Fruit fly (Drosophila melanogaster) whole organism, prepupa: ENCODE data around the gene sad.

Experiments used
- Blimp-1 ChIP-seq: fragments of 200-800 bp; sonication (Bioruptor generic); optimal IDR thresholded peaks from 3 replicates; lab custom pipeline; 2017; ENCODE audit warnings: missing biosample characterization, missing genetic modification characterization, mild to moderate bottlenecking, moderate library complexity, missing genetic modification reagents
- CG10669 ChIP-seq: fragments of 200-800 bp; sonication (Bioruptor generic); optimal IDR thresholded peaks from 3 replicates; lab custom pipeline; 2018; ENCODE audit warnings: missing biosample characterization, mild to moderate bottlenecking, missing genetic modification characterization, moderate library complexity
- CG11294 ChIP-seq: fragments of 200-800 bp; sonication (Bioruptor generic); IDR thresholded peaks from 2 replicates; pipeline ENCODE4 v1.3.6; 2022; ENCODE audit warnings: missing biosample characterization, missing genetic modification characterization
- CG15336 ChIP-seq: fragments of 200-800 bp; sonication (Bioruptor generic); IDR thresholded peaks from 2 replicates; pipeline ENCODE4 v1.3.6; 2022; ENCODE audit warnings: missing biosample characterization, missing genetic modification characterization
- CG1621 ChIP-seq: fragments of 200-800 bp; sonication (Bioruptor generic); optimal IDR thresholded peaks from 3 replicates; lab custom pipeline; 2018; ENCODE audit warnings: missing biosample characterization, mild to moderate bottlenecking, missing genetic modification characterization
- CG16779 ChIP-seq: fragments of 200-800 bp; sonication (Bioruptor generic); optimal IDR thresholded peaks from 3 replicates; lab custom pipeline; 2017; ENCODE audit warnings: missing biosample characterization, mild to moderate bottlenecking, missing genetic modification characterization
- CG3032 ChIP-seq: fragments of 200-800 bp; optimal IDR thresholded peaks from 2 replicates; lab custom pipeline; 2019; ENCODE audit warnings: missing biosample characterization, mild to moderate bottlenecking, missing genetic modification characterization, moderate library complexity
- CG34406 ChIP-seq: fragments of 200-800 bp; sonication (Bioruptor generic); optimal IDR thresholded peaks from 3 replicates; lab custom pipeline; 2016; ENCODE audit warnings: missing biosample characterization, missing genetic modification characterization
- CG3919 ChIP-seq: fragments of 200-800 bp; sonication (Bioruptor generic); optimal IDR thresholded peaks from 3 replicates; lab custom pipeline; 2016; ENCODE audit warnings: missing biosample characterization, missing genetic modification characterization
- CG6163 ChIP-seq: fragments of 200-800 bp; sonication (Bioruptor generic); IDR thresholded peaks from 3 replicates; pipeline ENCODE4 v1.3.6; 2022; ENCODE audit warnings: missing biosample characterization, missing genetic modification characterization
- CG6276 ChIP-seq: fragments of 200-800 bp; sonication (Bioruptor generic); optimal IDR thresholded peaks from 2 replicates; lab custom pipeline; 2017; ENCODE audit warnings: missing biosample characterization, mild to moderate bottlenecking, missing genetic modification characterization
- CG6792 ChIP-seq: fragments of 200-800 bp; sonication (Bioruptor generic); optimal IDR thresholded peaks from 3 replicates; lab custom pipeline; 2016; ENCODE audit warnings: missing biosample characterization, missing genetic modification characterization
- CG6808 ChIP-seq: fragments of 200-800 bp; sonication (Bioruptor generic); optimal IDR thresholded peaks from 3 replicates; lab custom pipeline; 2017; ENCODE audit warnings: missing biosample characterization, missing genetic modification characterization, mild to moderate bottlenecking, moderate library complexity, missing genetic modification reagents
- CG7368 ChIP-seq: fragments of 200-800 bp; sonication (Bioruptor generic); optimal IDR thresholded peaks from 3 replicates; lab custom pipeline; 2016; ENCODE audit warnings: missing biosample characterization, missing genetic modification characterization
- CG8319 ChIP-seq: fragments of 200-800 bp; sonication (Bioruptor generic); optimal IDR thresholded peaks from 3 replicates; lab custom pipeline; 2016; ENCODE audit warnings: missing biosample characterization, missing genetic modification characterization
- CG9139 ChIP-seq: fragments of 200-800 bp; sonication (Bioruptor generic); optimal IDR thresholded peaks from 3 replicates; lab custom pipeline; 2017; ENCODE audit warnings: missing biosample characterization, mild to moderate bottlenecking, missing genetic modification characterization
- Eip75B ChIP-seq: fragments of 200-800 bp; sonication (Bioruptor generic); optimal IDR thresholded peaks from 3 replicates; lab custom pipeline; 2016; ENCODE audit warnings: missing biosample characterization, missing genetic modification characterization
- Eip78C ChIP-seq: fragments of 200-800 bp; sonication (Bioruptor generic); peaks from one replicate; lab custom pipeline; 2016; ENCODE audit warnings: missing biosample characterization, missing genetic modification characterization
- Eip93F ChIP-seq: fragments of 200-800 bp; sonication (Bioruptor generic); optimal IDR thresholded peaks from 2 replicates; lab custom pipeline; 2016; ENCODE audit warnings: missing biosample characterization, mild to moderate bottlenecking, missing genetic modification characterization
- Ets21C ChIP-seq: fragments of 200-800 bp; sonication (Bioruptor generic); optimal IDR thresholded peaks from 3 replicates; lab custom pipeline; 2016; ENCODE audit warnings: missing biosample characterization, missing genetic modification characterization
- Ets96B ChIP-seq: fragments of 200-800 bp; optimal IDR thresholded peaks from 2 replicates; lab custom pipeline; 2019; ENCODE audit warnings: missing biosample characterization, mild to moderate bottlenecking, missing genetic modification characterization, moderate library complexity
- Gug ChIP-seq: fragments of 200-800 bp; sonication (Bioruptor generic); IDR thresholded peaks from 2 replicates; pipeline ENCODE4 v1.3.6; 2022; ENCODE audit warnings: missing biosample characterization, missing genetic modification characterization
- Hr38 ChIP-seq: sonication (Bioruptor generic); optimal IDR thresholded peaks from 2 replicates; lab custom pipeline; 2016; ENCODE audit warnings: missing biosample characterization, missing genetic modification characterization
- Hr39 ChIP-seq: fragments of 200-800 bp; sonication (Bioruptor generic); optimal IDR thresholded peaks from 2 replicates; lab custom pipeline; 2016; ENCODE audit warnings: missing biosample characterization, missing genetic modification characterization
- Met ChIP-seq: fragments of 200-800 bp; sonication (Bioruptor generic); optimal IDR thresholded peaks from 3 replicates; lab custom pipeline; 2016; ENCODE audit warnings: missing biosample characterization, missing genetic modification characterization
- Smox ChIP-seq: fragments of 200-800 bp; sonication (Bioruptor generic); optimal IDR thresholded peaks from 3 replicates; lab custom pipeline; 2016; ENCODE audit warnings: missing biosample characterization, missing genetic modification characterization
- Sox102F ChIP-seq: fragments of 200-800 bp; sonication (Bioruptor generic); optimal IDR thresholded peaks from 2 replicates; lab custom pipeline; 2016; ENCODE audit warnings: missing biosample characterization, mild to moderate bottlenecking, missing genetic modification characterization
- Sox14 ChIP-seq: fragments of 200-800 bp; sonication (Bioruptor generic); optimal IDR thresholded peaks from 3 replicates; lab custom pipeline; 2016; ENCODE audit warnings: missing biosample characterization, missing genetic modification characterization
- acj6 ChIP-seq: fragments of 200-800 bp; sonication (Bioruptor generic); optimal IDR thresholded peaks from 3 replicates; lab custom pipeline; 2016; ENCODE audit warnings: missing biosample characterization, missing genetic modification characterization
- cyc ChIP-seq: fragments of 200-800 bp; sonication (Bioruptor generic); optimal IDR thresholded peaks from 3 replicates; lab custom pipeline; 2016; ENCODE audit warnings: missing biosample characterization, missing genetic modification characterization
- dac ChIP-seq: fragments of 200-800 bp; sonication (Bioruptor generic); optimal IDR thresholded peaks from 2 replicates; lab custom pipeline; 2017; ENCODE audit warnings: missing biosample characterization, mild to moderate bottlenecking, missing genetic modification characterization
- dsx ChIP-seq: fragments of 200-800 bp; optimal IDR thresholded peaks from 3 replicates; lab custom pipeline; 2019; ENCODE audit warnings: missing biosample characterization, mild to moderate bottlenecking, missing genetic modification characterization, moderate library complexity; ENCODE audit not compliant: poor library complexity, severe bottlenecking
- eg ChIP-seq: fragments of 200-800 bp; sonication (Bioruptor generic); IDR thresholded peaks from 3 replicates; pipeline ENCODE4 v1.3.6; 2022; ENCODE audit warnings: missing biosample characterization, missing genetic modification characterization
- esn ChIP-seq: fragments of 200-800 bp; sonication (Bioruptor generic); optimal IDR thresholded peaks from 2 replicates; lab custom pipeline; 2016; ENCODE audit warnings: missing biosample characterization, mild to moderate bottlenecking, missing genetic modification characterization, moderate library complexity
- fd59A ChIP-seq: fragments of 200-800 bp; sonication (Bioruptor generic); optimal IDR thresholded peaks from 2 replicates; lab custom pipeline; 2017; ENCODE audit warnings: missing biosample characterization, mild to moderate bottlenecking, missing genetic modification characterization, missing genetic modification reagents
- fd85E ChIP-seq: fragments of 200-800 bp; sonication (Bioruptor generic); optimal IDR thresholded peaks from 3 replicates; lab custom pipeline; 2016; ENCODE audit warnings: missing biosample characterization, missing genetic modification characterization
- fkh ChIP-seq: fragments of 200-800 bp; sonication (Bioruptor generic); optimal IDR thresholded peaks from 3 replicates; lab custom pipeline; 2017; ENCODE audit warnings: missing biosample characterization, mild to moderate bottlenecking, missing genetic modification characterization, moderate library complexity
- lz ChIP-seq: fragments of 200-800 bp; sonication (Bioruptor generic); optimal IDR thresholded peaks from 3 replicates; lab custom pipeline; 2016; ENCODE audit warnings: missing biosample characterization, missing genetic modification characterization
- net ChIP-seq: fragments of 200-800 bp; sonication (Bioruptor generic); optimal IDR thresholded peaks from 3 replicates; lab custom pipeline; 2016; ENCODE audit warnings: missing biosample characterization, missing genetic modification characterization
- pdm3 ChIP-seq: fragments of 200-800 bp; sonication (Bioruptor generic); optimal IDR thresholded peaks from 3 replicates; lab custom pipeline; 2016; ENCODE audit warnings: missing biosample characterization, missing genetic modification characterization
- salr ChIP-seq, 2 experiments: fragments of 200-800 bp; sonication (Bioruptor generic); optimal IDR thresholded peaks; 3 replicates each; lab custom pipeline; 2016 to 2018; ENCODE audit warnings: missing biosample characterization in 2 of 2, missing genetic modification characterization in 2 of 2, mild to moderate bottlenecking in 1 of 2
- spab ChIP-seq: fragments of 200-800 bp; sonication (Bioruptor generic); optimal IDR thresholded peaks from 2 replicates; lab custom pipeline; 2017; ENCODE audit warnings: missing biosample characterization, mild to moderate bottlenecking, missing genetic modification characterization, missing genetic modification reagents
- ss ChIP-seq, 2 experiments: fragments of 200-800 bp; sonication (Bioruptor generic); optimal IDR thresholded peaks; 2 replicates in 1 of 2; 3 replicates in 1 of 2; lab custom pipeline; 2017 to 2018; ENCODE audit warnings: mild to moderate bottlenecking in 2 of 2, missing biosample characterization in 2 of 2, missing genetic modification characterization in 2 of 2, moderate library complexity in 1 of 2
- svp ChIP-seq: fragments of 200-800 bp; sonication (Bioruptor generic); peaks from one replicate; lab custom pipeline; 2016; ENCODE audit warnings: missing biosample characterization, missing genetic modification characterization
- topi ChIP-seq: fragments of 200-800 bp; sonication (Bioruptor generic); optimal IDR thresholded peaks from 3 replicates; lab custom pipeline; 2016; ENCODE audit warnings: missing biosample characterization, missing genetic modification characterization

Gene sad

DNA sequence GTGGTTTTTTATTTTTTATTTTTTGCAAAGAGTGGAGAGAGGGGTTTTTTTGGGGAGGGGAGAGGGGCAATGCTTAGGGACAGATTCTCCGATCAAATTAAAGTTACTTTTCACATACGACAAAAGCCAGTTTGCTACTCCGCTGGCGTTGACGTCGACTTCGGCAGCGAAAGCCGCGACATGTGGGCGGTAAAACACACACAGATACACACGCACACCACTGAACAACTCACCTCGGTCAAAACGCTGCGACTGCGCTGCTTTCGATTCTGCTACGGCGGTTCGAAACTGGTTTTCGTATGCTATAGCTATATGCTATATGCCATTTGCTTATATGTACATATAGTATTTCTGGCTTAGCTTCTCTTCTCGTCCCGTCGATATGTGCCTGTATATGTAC, 8.5 kb upstream of the sad start:
- TF ChIP-seq CG9139: no peak
- no peak for TF ChIP-seq Gug (GFP tag; lab: Robert Waterston, UW)
- TF ChIP-seq CG10669 (GFP tag; lab: Kevin White, UChicago): no peak
- TF ChIP-seq CG6163: 0 out of 3 replicates have a peak, but pooled peaks have one; percentile 5
- TF ChIP-seq fd85E: no peak
- TF ChIP-seq CG15336 (GFP tag; lab: Robert Waterston, UW): 0 out of 2 replicates have a peak, but pooled peaks have one; percentile 14
- no peak for TF ChIP-seq fd59A (GFP tag; lab: Kevin White, UChicago)

DNA sequence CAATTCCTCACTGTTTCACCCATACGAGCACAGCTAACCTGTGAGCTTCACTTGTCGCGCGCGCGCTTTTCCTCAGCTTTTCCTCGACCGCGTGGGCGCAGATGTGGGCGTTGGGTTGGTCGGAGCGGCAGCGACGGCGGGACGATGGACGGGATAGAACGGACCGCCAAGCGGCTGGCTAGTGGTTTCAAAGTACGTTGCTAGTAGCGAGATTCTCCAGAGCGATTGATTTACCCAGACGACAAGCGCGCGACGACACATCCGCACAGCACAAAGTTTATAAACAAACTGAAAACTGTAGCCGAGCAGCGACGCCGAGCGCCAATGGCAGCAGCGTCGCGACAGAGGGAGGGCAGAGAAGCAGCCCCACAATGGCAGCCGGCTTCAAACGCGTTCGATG, 7.9 kb upstream of the sad start, which contains the start of gene CG6959:
Gene CG6959 (minus strand): TSS at position 292 of the 400 bp plus-strand sequence.
- TF ChIP-seq Eip78C (GFP tag; lab: Kevin White, UChicago) (peak; percentile 65), Hr39 (GFP tag; lab: Kevin White, UChicago) (no peak), Gug (GFP tag; lab: Robert Waterston, UW) (peak; percentile 13; the same call in 1 of the 2 replicates), CG3919 (no peak), fkh (GFP tag; lab: Kevin White, UChicago) (peak; percentile 56), dsx (peak; percentile 20), lz (GFP tag; lab: Kevin White, UChicago) (no peak), CG6792 (GFP tag; lab: Kevin White, UChicago) (no peak), esn (GFP tag; lab: Kevin White, UChicago) (peak; percentile 16), net (GFP tag; lab: Kevin White, UChicago) (peak; percentile 28), svp (GFP tag; lab: Kevin White, UChicago) (no peak), pdm3 (GFP tag; lab: Kevin White, UChicago) (peak; percentile 3), Sox102F (GFP tag; lab: Kevin White, UChicago) (peak; percentile 21), CG1621 (tag; lab: Kevin White, UChicago) (peak; percentile 8), Sox14 (GFP tag; lab: Kevin White, UChicago) (peak; percentile 48), salr (GFP tag; optimal IDR thresholded peaks at IDR 0.05; lab: Kevin White, UChicago) (no peak), eg (peak; percentile 64), CG15336 (GFP tag; lab: Robert Waterston, UW) (peak; percentile 23; the same call in 1 of the 2 replicates), CG7368 (GFP tag; lab: Kevin White, UChicago) (no peak), CG10669 (GFP tag; lab: Kevin White, UChicago) (peak; percentile 2), CG11294 (GFP tag; lab: Robert Waterston, UW) (no peak; the same call in 1 of the 2 replicates), CG6276 (GFP tag; lab: Kevin White, UChicago) (no peak), CG9139 (no peak), CG6163 (peak; percentile 55; the same call in 1 of the 3 replicates)

DNA sequence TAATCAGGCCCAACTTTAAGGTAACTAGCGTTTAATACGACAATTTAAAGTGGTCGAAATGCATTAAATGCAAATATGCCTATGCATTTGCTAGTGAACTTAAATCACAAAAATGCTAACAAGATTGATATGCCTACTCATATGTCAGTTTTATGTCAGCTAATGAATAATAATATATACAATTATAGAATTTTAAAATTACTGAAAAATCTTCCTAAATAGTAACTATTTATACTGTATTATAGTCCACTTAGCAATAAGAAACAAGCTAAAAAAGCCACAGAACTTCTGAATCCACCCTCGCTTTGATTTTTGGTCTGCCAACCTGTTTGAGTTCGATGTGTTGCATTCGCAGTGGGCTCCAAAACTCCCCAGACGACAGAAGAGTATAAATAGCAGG, 7.4 kb upstream of the sad start:
- TF ChIP-seq CG3032 (tag; lab: Kevin White, UChicago) (peak; percentile 41), eg (peak; percentile 56), cyc (GFP tag; lab: Kevin White, UChicago) (peak; percentile 18), CG8319 (peak; percentile 13), ss (GFP tag; optimal IDR thresholded peaks at IDR 0.05; lab: Kevin White, UChicago) (peak in 1 of 2 experiments; percentile 24), salr (GFP tag; optimal IDR thresholded peaks at IDR 0.05; lab: Kevin White, UChicago) (no peak), svp (GFP tag; lab: Kevin White, UChicago) (peak; percentile 73), Ets96B (peak; percentile 64), Smox (no peak), Ets21C (GFP tag; lab: Kevin White, UChicago) (no peak), CG10669 (GFP tag; lab: Kevin White, UChicago) (peak; percentile 35), CG16779 (tag; lab: Kevin White, UChicago) (no peak), Eip75B (GFP tag; lab: Kevin White, UChicago) (no peak), dac (GFP tag; lab: Kevin White, UChicago) (peak; percentile 8), Eip93F (GFP tag; lab: Kevin White, UChicago) (no peak), Met (GFP tag; lab: Kevin White, UChicago) (no peak), topi (GFP tag; lab: Kevin White, UChicago) (no peak), acj6 (GFP tag; lab: Kevin White, UChicago) (no peak), CG34406 (GFP tag; lab: Kevin White, UChicago) (no peak), Gug (GFP tag; lab: Robert Waterston, UW) (0 out of 2 replicates have a peak, but pooled peaks have one; percentile 26), spab (GFP tag; lab: Kevin White, UChicago) (peak; percentile 34), CG15336 (GFP tag; lab: Robert Waterston, UW) (no peak), fd59A (GFP tag; lab: Kevin White, UChicago) (no peak), Sox14 (GFP tag; lab: Kevin White, UChicago) (no peak), Eip78C (GFP tag; lab: Kevin White, UChicago) (peak; percentile 29), CG6163 (peak; percentile 64; the same call in 2 of the 3 replicates), CG3919 (peak; percentile 62), Blimp-1 (peak; percentile 11), CG6808 (GFP tag; lab: Kevin White, UChicago) (peak; percentile 26), Hr38 (no peak), CG6276 (GFP tag; lab: Kevin White, UChicago) (peak; percentile 48)
